Worm (Caenorhabditis elegans): Measurements from ENCODE around the gene K12H6.4.

Gene K12H6.4

ce11 chrII:2800550-2801233 is 23.4 kb downstream of the K12H6.4 start, which contains the start of gene nhr-119 (continued):
- TF ChIP-seq mep-1 (tag; optimal IDR thresholded peaks at IDR 0.05) = peak; percentile 59
- no peak for TF ChIP-seq nhr-42 (GFP tag; IDR thresholded peaks at IDR 0.05)
- peak; percentile 91 for TF ChIP-seq nhr-28 (tag; optimal IDR thresholded peaks at IDR 0.05)
- peak in 1 of 2 experiments; percentile 76 for TF ChIP-seq lsy-2 (tag; optimal IDR thresholded peaks at IDR 0.05)
- TF ChIP-seq tag-97 (GFP tag; IDR thresholded peaks at IDR 0.05) = no peak
- TF ChIP-seq set-16 (GFP tag; IDR thresholded peaks at IDR 0.05) = no peak
- TF ChIP-seq mdl-1 (tag; optimal IDR thresholded peaks at IDR 0.05) = peak; percentile 11 to 81
- TF ChIP-seq nhr-41 (GFP tag; IDR thresholded peaks at IDR 0.05) = no peak
- TF ChIP-seq madf-5 (GFP tag; IDR thresholded peaks at IDR 0.05) = no peak
- TF ChIP-seq hif-1 (tag; optimal IDR thresholded peaks at IDR 0.05) = peak in 1 of 2 experiments; percentile 14
- no peak for TF ChIP-seq lir-3 (tag; optimal IDR thresholded peaks at IDR 0.05)
- TF ChIP-seq tra-1 (GFP tag; IDR thresholded peaks at IDR 0.05) = peak; percentile 83

ce11 chrII:2797951-2798350 is 26.1 kb downstream of the K12H6.4 start:
- TF ChIP-seq aha-1 (tag) (peak; percentile 79), unc-39 (tag; optimal IDR thresholded peaks at IDR 0.05) (no peak)

- TF ChIP-seq set-16 (GFP tag; IDR thresholded peaks at IDR 0.05) (peak; percentile 48; the same call in 1 of the 2 replicates), Y5F2A.4 (GFP tag; optimal IDR thresholded peaks at IDR 0.05) (no peak)
Measured at ce11 chrII:2796431-2796830, 27.6 kb downstream of the K12H6.4 start.

- peak in 1 of 2 experiments; percentile 51 for TF ChIP-seq unc-62 (GFP tag; optimal IDR thresholded peaks at IDR 0.05 in 1 of 2)
- TF ChIP-seq unc-62 (tag; optimal IDR thresholded peaks at IDR 0.05) = no peak
- TF ChIP-seq ceh-28 (tag; optimal IDR thresholded peaks at IDR 0.05) = peak; percentile 75
- no peak for TF ChIP-seq nhr-11 (tag; optimal IDR thresholded peaks at IDR 0.05)
- TF ChIP-seq nhr-102 (tag; optimal IDR thresholded peaks at IDR 0.05) = no peak
- TF ChIP-seq dmd-9 (GFP tag; IDR thresholded peaks at IDR 0.05) = no peak
Measured at ce11 chrII:2795413-2795812, 28.7 kb downstream of the K12H6.4 start.

- TF ChIP-seq zip-2 (tag; optimal IDR thresholded peaks at IDR 0.05) (no peak), set-16 (GFP tag; IDR thresholded peaks at IDR 0.05) (peak; percentile 56), snpc-1.2 (GFP tag; IDR thresholded peaks at IDR 0.05) (no peak), D1046.2 (GFP tag; IDR thresholded peaks at IDR 0.05) (no peak)
Measured at ce11 chrII:2791693-2792092, 32.4 kb downstream of the K12H6.4 start.

- peak; percentile 76 for TF ChIP-seq set-16 (GFP tag; IDR thresholded peaks at IDR 0.05)
- no peak for TF ChIP-seq dmd-9 (GFP tag; IDR thresholded peaks at IDR 0.05)
- no peak for TF ChIP-seq fos-1 (tag; optimal IDR thresholded peaks at IDR 0.05)
- no peak for TF ChIP-seq nhr-77 (tag; optimal IDR thresholded peaks at IDR 0.05)
- TF ChIP-seq T26A8.4 (GFP tag; IDR thresholded peaks at IDR 0.05) = no peak
- no peak for TF ChIP-seq ceh-44 (GFP tag; IDR thresholded peaks at IDR 0.05)
- TF ChIP-seq lsy-2 (tag; optimal IDR thresholded peaks at IDR 0.05) = no peak
- TF ChIP-seq zip-2 (tag; optimal IDR thresholded peaks at IDR 0.05) = no peak
- peak in 1 of 2 experiments; percentile 81 for TF ChIP-seq unc-62 (GFP tag; optimal IDR thresholded peaks at IDR 0.05 in 1 of 2)
- TF ChIP-seq unc-62 (tag; optimal IDR thresholded peaks at IDR 0.05) = no peak
- TF ChIP-seq rbr-2 (tag; optimal IDR thresholded peaks at IDR 0.05) = no peak
Measured at ce11 chrII:2787849-2788248, 36.2 kb downstream of the K12H6.4 start.

ce11 chrII:2787031-2787512 is 37.0 kb downstream of the K12H6.4 start, which contains the start of the genes F08D12.12 and srpa-72:
Gene F08D12.12 (minus strand): TSS chrII:2787081.
Gene srpa-72 (plus strand): TSS chrII:2787481.
- TF ChIP-seq rbr-2 (tag; optimal IDR thresholded peaks at IDR 0.05) (peak; percentile 21), dpl-1 (GFP tag; optimal IDR thresholded peaks at IDR 0.05) (peak; percentile 37), snpc-1.2 (GFP tag; IDR thresholded peaks at IDR 0.05) (no peak), unc-62 (GFP tag; optimal IDR thresholded peaks at IDR 0.05 in 1 of 2) (peak in 1 of 2 experiments; percentile 55), unc-62 (tag; optimal IDR thresholded peaks at IDR 0.05) (no peak), mep-1 (tag; optimal IDR thresholded peaks at IDR 0.05) (no peak), pha-4 (GFP tag; IDR thresholded peaks at IDR 0.05) (no peak), pha-4 (tag; optimal IDR thresholded peaks at IDR 0.05) (no peak), hmg-1.1 (GFP tag; IDR thresholded peaks at IDR 0.05) (peak; percentile 59), zag-1 (tag; optimal IDR thresholded peaks at IDR 0.05) (no peak), pqm-1 (tag; optimal IDR thresholded peaks at IDR 0.05) (no peak), mes-2 (tag; optimal IDR thresholded peaks at IDR 0.05; ENCODE audit: poor library complexity, severe bottlenecking) (peak; percentile 74), hlh-11 (tag; optimal IDR thresholded peaks at IDR 0.05) (peak; percentile 28), set-16 (GFP tag; IDR thresholded peaks at IDR 0.05) (no peak), hif-1 (tag; optimal IDR thresholded peaks at IDR 0.05) (peak in 1 of 2 experiments; percentile 21), lin-15B (tag; optimal IDR thresholded peaks at IDR 0.05) (no peak), T26A8.4 (GFP tag; IDR thresholded peaks at IDR 0.05) (no peak), ceh-44 (GFP tag; IDR thresholded peaks at IDR 0.05) (0 out of 2 replicates have a peak, but pooled peaks have one; percentile 28)

Data from whole organism, L4 larva.